Worm (Caenorhabditis elegans) whole organism, late embryonic: Measurements from ENCODE around the gene tnt-3.

Experiments
- ama-1 ChIP-seq: fragments of 150-350 bp; optimal IDR thresholded peaks from 2 replicates; lab custom pipeline; 2014
- ceh-18 ChIP-seq: sonication (generic microtip); optimal IDR thresholded peaks from 2 replicates; lab custom pipeline; 2016; ENCODE audit warnings: missing genetic modification characterization, missing compliant biosample characterization
- gmeb-2 ChIP-seq: sonication (generic microtip); optimal IDR thresholded peaks from 2 replicates; lab custom pipeline; 2016; ENCODE audit warnings: missing genetic modification characterization, inconsistent platforms, missing compliant biosample characterization
- nhr-11 ChIP-seq: fragments of 150-350 bp; optimal IDR thresholded peaks from 2 replicates; lab custom pipeline; 2014; ENCODE audit warnings: missing biosample characterization, missing genetic modification characterization
- nhr-232 ChIP-seq: sonication (generic microtip); optimal IDR thresholded peaks from 2 replicates; lab custom pipeline; 2016; ENCODE audit warnings: missing genetic modification characterization, missing compliant biosample characterization
- pros-1 ChIP-seq: fragments of 150-350 bp; optimal IDR thresholded peaks from 2 replicates; lab custom pipeline; 2014; ENCODE audit warnings: missing biosample characterization, missing genetic modification reagents, missing genetic modification characterization
- ref-2 ChIP-seq: sonication (generic microtip); optimal IDR thresholded peaks from 2 replicates; lab custom pipeline; 2016; ENCODE audit warnings: missing genetic modification characterization, missing compliant biosample characterization
- sdc-2 ChIP-seq: sonication (generic microtip); optimal IDR thresholded peaks from 2 replicates; lab custom pipeline; 2016; ENCODE audit warnings: missing genotype, missing genetic modification characterization, missing compliant biosample characterization
- zip-5 ChIP-seq: sonication (generic microtip); optimal IDR thresholded peaks from 2 replicates; lab custom pipeline; 2016; ENCODE audit warnings: missing genetic modification characterization, missing compliant biosample characterization

DNA sequence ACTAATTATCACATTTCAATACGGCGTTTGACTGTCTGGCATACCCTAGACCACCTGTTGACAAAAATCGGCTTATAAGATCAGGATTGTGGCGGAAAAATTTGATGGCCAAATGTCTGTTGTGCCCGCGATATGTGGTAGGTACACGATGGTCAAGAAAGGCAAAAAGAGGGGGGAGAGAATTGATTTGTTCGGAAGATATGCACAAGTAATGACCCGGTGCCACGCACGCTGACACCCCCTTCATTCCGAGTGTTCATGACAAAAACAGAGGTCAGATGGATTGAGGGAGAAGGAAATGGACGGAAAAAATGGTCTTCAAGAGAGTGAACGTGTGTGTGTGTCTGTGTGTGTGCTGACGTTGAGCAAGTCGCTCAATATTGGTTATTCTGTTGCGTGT is 20.6 kb upstream of the tnt-3 start:
- TF ChIP-seq zip-5 (tag; lab: Kevin White, UChicago): no peak
- TF ChIP-seq ama-1 (lab: Kevin White, UChicago): no peak
- no peak for TF ChIP-seq ceh-18
- TF ChIP-seq nhr-11: no peak
- TF ChIP-seq nhr-232 (tag; lab: Kevin White, UChicago): no peak
- TF ChIP-seq ref-2 (tag; lab: Kevin White, UChicago): no peak
- TF ChIP-seq pros-1 (tag; lab: Kevin White, UChicago): no peak
- TF ChIP-seq gmeb-2 (tag; lab: Kevin White, UChicago): no peak
- TF ChIP-seq sdc-2 (tag; lab: Kevin White, UChicago): no peak
